Worm (Caenorhabditis elegans): Measurements from ENCODE around the gene F22E5.22.

DNA sequence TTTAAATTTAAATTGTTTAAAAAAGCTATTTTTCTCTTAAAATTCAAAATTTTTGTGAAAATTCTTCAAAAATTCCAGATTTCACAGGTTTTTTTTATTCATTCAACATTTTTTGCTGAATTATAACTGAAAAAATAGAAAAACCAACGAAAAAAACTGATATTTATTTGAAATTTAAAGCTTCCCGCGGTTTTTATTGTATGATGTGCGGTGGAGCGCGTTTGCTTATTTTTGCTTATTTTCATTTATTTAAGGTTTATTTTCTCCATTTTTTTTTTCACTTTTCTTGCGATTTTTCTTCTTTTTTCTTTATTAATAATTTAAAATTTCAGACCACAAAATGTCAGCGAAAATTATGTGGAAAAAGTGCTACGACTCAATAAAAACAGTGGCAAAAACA lies 27.6 kb upstream of the F22E5.22 start, which contains the start of gene F22E5.9:
- TF ChIP-seq attf-4 (tag; optimal IDR thresholded peaks at IDR 0.05) (no peak), unc-130 (GFP tag; optimal IDR thresholded peaks at IDR 0.05) (no peak), lin-13 (GFP tag; optimal IDR thresholded peaks at IDR 0.05) (no peak), lin-29 (GFP tag; IDR thresholded peaks at IDR 0.05) (no peak), arid-1 (GFP tag; conservative IDR thresholded peaks at IDR 0.05) (no peak), jun-1 (tag; optimal IDR thresholded peaks at IDR 0.05) (no peak), ces-1 (GFP tag; optimal IDR thresholded peaks at IDR 0.05) (no peak), lin-39 (tag; optimal IDR thresholded peaks at IDR 0.05) (no peak), unc-62 (GFP tag; optimal IDR thresholded peaks at IDR 0.05 in 1 of 2) (no peak), unc-62 (tag; optimal IDR thresholded peaks at IDR 0.05) (no peak), D1046.2 (GFP tag; IDR thresholded peaks at IDR 0.05) (no peak), mxl-2 (GFP tag; conservative IDR thresholded peaks at IDR 0.05) (no peak), pha-4 (GFP tag; IDR thresholded peaks at IDR 0.05) (no peak), pha-4 (tag; optimal IDR thresholded peaks at IDR 0.05) (no peak), fkh-10 (GFP tag; optimal IDR thresholded peaks at IDR 0.05) (no peak), daf-12 (tag; optimal IDR thresholded peaks at IDR 0.05) (no peak)

Data from whole organism, L4 larva.